Worm (Caenorhabditis elegans) whole organism, L2 larva: Measurements from ENCODE around the gene Y38F1A.4.
A peak's percentile ranks its signal among the peaks of the same experiment; 100 is the strongest.

Experiments
- C34F6.9 ChIP-seq: fragments of 150-350 bp; optimal IDR thresholded peaks from 2 replicates; lab custom pipeline; 2014; ENCODE audit warnings: missing biosample characterization, missing genetic modification characterization
- F13H6.1 ChIP-seq: sonication (generic microtip); optimal IDR thresholded peaks from 2 replicates; lab custom pipeline; 2016; ENCODE audit warnings: missing genetic modification characterization, missing compliant biosample characterization
- R02D3.7 ChIP-seq: fragments of 150-350 bp; optimal IDR thresholded peaks from 2 replicates; lab custom pipeline; 2014; ENCODE audit warnings: missing biosample characterization, missing genetic modification characterization
- Y55F3AM.14 ChIP-seq: fragments of 200-800 bp; sonication (Bioruptor generic); optimal IDR thresholded peaks from 2 replicates; lab custom pipeline; 2018; ENCODE audit warnings: mild to moderate bottlenecking, missing genetic modification characterization, missing compliant biosample characterization
- ZK546.5 ChIP-seq: sonication (generic microtip); optimal IDR thresholded peaks from 2 replicates; lab custom pipeline; 2017; ENCODE audit warnings: missing biosample characterization, missing genetic modification characterization
- alr-1 ChIP-seq: fragments of 150-350 bp; optimal IDR thresholded peaks from 2 replicates; lab custom pipeline; 2014; ENCODE audit warnings: missing biosample characterization, missing genetic modification characterization
- ama-1 ChIP-seq: fragments of 150-350 bp; optimal IDR thresholded peaks from 2 replicates; lab custom pipeline; 2018; ENCODE audit warnings: inconsistent platforms
- blmp-1 ChIP-seq: sonication (generic microtip); optimal IDR thresholded peaks from 2 replicates; lab custom pipeline; 2017; ENCODE audit warnings: missing genetic modification characterization, mild to moderate bottlenecking, missing compliant biosample characterization, antibody characterized with exemption, moderate library complexity; ENCODE audit not compliant: insufficient read depth
- ceh-16 ChIP-seq: fragments of 150-350 bp; optimal IDR thresholded peaks from 2 replicates; lab custom pipeline; 2014; ENCODE audit warnings: missing biosample characterization, missing genetic modification characterization
- ceh-82 ChIP-seq: fragments of 150-350 bp; optimal IDR thresholded peaks from 2 replicates; lab custom pipeline; 2014; ENCODE audit warnings: missing biosample characterization, missing genetic modification characterization
- dmd-4 ChIP-seq: sonication (generic microtip); optimal IDR thresholded peaks from 2 replicates; lab custom pipeline; 2017; ENCODE audit warnings: missing biosample characterization, missing genetic modification characterization
- elt-1 ChIP-seq: fragments of 150-350 bp; optimal IDR thresholded peaks from 2 replicates; lab custom pipeline; 2014; ENCODE audit warnings: missing biosample characterization, missing genetic modification characterization
- lin-11 ChIP-seq: fragments of 150-350 bp; sonication (generic microtip); optimal IDR thresholded peaks from 2 replicates; lab custom pipeline; 2014; ENCODE audit warnings: missing biosample characterization, missing genetic modification characterization, inconsistent platforms, mixed read lengths
- lin-13 ChIP-seq: fragments of 150-350 bp; optimal IDR thresholded peaks from 2 replicates; lab custom pipeline; 2014; ENCODE audit warnings: missing biosample characterization, missing genetic modification reagents, missing genetic modification characterization
- lin-39 ChIP-seq: fragments of 150-350 bp; optimal IDR thresholded peaks from 2 replicates; lab custom pipeline; 2014; ENCODE audit warnings: missing biosample characterization, missing genetic modification reagents, missing genetic modification characterization
- lsy-2 ChIP-seq, 2 experiments: fragments of 150-350 bp in 1 of 2; sonication (generic microtip) in 1 of 2; optimal IDR thresholded peaks; 2 replicates each; lab custom pipeline; 2014 to 2017; ENCODE audit warnings: missing biosample characterization in 2 of 2, missing genetic modification characterization in 2 of 2
- mab-5 ChIP-seq: fragments of 150-350 bp; optimal IDR thresholded peaks from 2 replicates; lab custom pipeline; 2014; ENCODE audit warnings: missing biosample characterization, missing genetic modification characterization
- mbf-1 ChIP-seq: sonication (generic microtip); optimal IDR thresholded peaks from 2 replicates; lab custom pipeline; 2017; ENCODE audit warnings: missing biosample characterization, missing genetic modification characterization
- nhr-11 ChIP-seq: fragments of 150-350 bp; optimal IDR thresholded peaks from 2 replicates; lab custom pipeline; 2014; ENCODE audit warnings: missing biosample characterization, missing genetic modification characterization
- nhr-12 ChIP-seq: fragments of 150-350 bp; optimal IDR thresholded peaks from 2 replicates; lab custom pipeline; 2014; ENCODE audit warnings: missing biosample characterization, missing genetic modification characterization
- nhr-129 ChIP-seq: fragments of 150-350 bp; optimal IDR thresholded peaks from 2 replicates; lab custom pipeline; 2014; ENCODE audit warnings: missing biosample characterization, missing genetic modification characterization
- nhr-21 ChIP-seq: fragments of 150-350 bp; optimal IDR thresholded peaks from 2 replicates; lab custom pipeline; 2014; ENCODE audit warnings: missing biosample characterization, missing genetic modification characterization
- nhr-237 ChIP-seq: fragments of 150-350 bp; optimal IDR thresholded peaks from 2 replicates; lab custom pipeline; 2014; ENCODE audit warnings: missing biosample characterization, missing genetic modification characterization
- nhr-25 ChIP-seq: fragments of 150-350 bp; sonication (generic microtip); optimal IDR thresholded peaks from 3 replicates; lab custom pipeline; 2014; ENCODE audit warnings: missing biosample characterization, missing genetic modification characterization
- nhr-6 ChIP-seq: fragments of 150-350 bp; optimal IDR thresholded peaks from 2 replicates; lab custom pipeline; 2014; ENCODE audit warnings: missing biosample characterization, missing genetic modification characterization
- nhr-77 ChIP-seq: fragments of 150-350 bp; optimal IDR thresholded peaks from 2 replicates; lab custom pipeline; 2014; ENCODE audit warnings: missing biosample characterization, missing genetic modification characterization
- peb-1 ChIP-seq: fragments of 150-350 bp; optimal IDR thresholded peaks from 2 replicates; lab custom pipeline; 2014; ENCODE audit warnings: missing biosample characterization, missing genetic modification characterization
- sma-3 ChIP-seq: sonication (generic microtip); optimal IDR thresholded peaks from 2 replicates; lab custom pipeline; 2016; ENCODE audit warnings: missing genetic modification reagents, missing genetic modification characterization, missing compliant biosample characterization
- sma-9 ChIP-seq, 2 experiments: fragments of 150-350 bp in 1 of 2; sonication (generic microtip) in 1 of 2; optimal IDR thresholded peaks; 2 replicates each; lab custom pipeline; 2014 to 2016; ENCODE audit warnings: missing genetic modification characterization in 2 of 2, mild to moderate bottlenecking in 1 of 2, missing biosample characterization in 1 of 2, missing compliant biosample characterization in 1 of 2, missing genetic modification reagents in 1 of 2, moderate library complexity in 1 of 2
- unc-39 ChIP-seq: fragments of 150-350 bp; optimal IDR thresholded peaks from 2 replicates; lab custom pipeline; 2014; ENCODE audit warnings: missing biosample characterization, missing genetic modification characterization
- unc-55 ChIP-seq: fragments of 150-350 bp; sonication (generic microtip); optimal IDR thresholded peaks from 3 replicates; lab custom pipeline; 2014; ENCODE audit warnings: missing biosample characterization, missing genetic modification reagents, missing genetic modification characterization
- unc-62 ChIP-seq: fragments of 150-350 bp; optimal IDR thresholded peaks from 2 replicates; lab custom pipeline; 2014; ENCODE audit warnings: missing biosample characterization, missing genetic modification reagents, missing genetic modification characterization
- ztf-1 ChIP-seq: fragments of 200-800 bp; sonication (Bioruptor generic); conservative IDR thresholded peaks from 2 replicates; pipeline ENCODE4 v1.3.6; 2022; ENCODE audit warnings: missing genetic modification characterization, missing compliant biosample characterization
- ztf-11 ChIP-seq: sonication (generic microtip); optimal IDR thresholded peaks from 2 replicates; lab custom pipeline; 2017; ENCODE audit warnings: missing biosample characterization, missing genetic modification characterization
- ztf-4 ChIP-seq: fragments of 150-350 bp; optimal IDR thresholded peaks from 2 replicates; lab custom pipeline; 2014; ENCODE audit warnings: missing biosample characterization, missing genetic modification characterization

Y38F1A.4 gene

ce11 chrII:12994009-12994788, 24.7 kb upstream of the Y38F1A.4 start:
- peak; percentile 3 for TF ChIP-seq nhr-21 (tag; lab: Kevin White, UChicago)
- TF ChIP-seq Y55F3AM.14 = peak; percentile 38
- TF ChIP-seq sma-3 = peak; percentile 4
- no peak for TF ChIP-seq R02D3.7 (tag; lab: Kevin White, UChicago)

ce11 chrII:12992980-12993379, 23.5 kb upstream of the Y38F1A.4 start:
- TF ChIP-seq mab-5 (tag; lab: Kevin White, UChicago) (no peak), ztf-11 (tag; lab: Kevin White, UChicago) (no peak), lin-11 (no peak), nhr-237 (tag; lab: Kevin White, UChicago) (no peak), unc-62 (GFP tag; lab: Kevin White, UChicago) (no peak), nhr-129 (tag; lab: Kevin White, UChicago) (no peak), blmp-1 (no peak), nhr-77 (tag; lab: Kevin White, UChicago) (no peak), alr-1 (tag; lab: Kevin White, UChicago) (no peak), unc-39 (tag; lab: Kevin White, UChicago) (no peak), ztf-4 (tag; lab: Kevin White, UChicago) (no peak)

- no peak for TF ChIP-seq C34F6.9 (tag; lab: Kevin White, UChicago)
- TF ChIP-seq nhr-12 (tag; lab: Kevin White, UChicago) = no peak
- TF ChIP-seq, all 48 proteins: peak for 0
Measured at ce11 chrII:12992193-12992592, 22.7 kb upstream of the Y38F1A.4 start.

ce11 chrII:12991594-12991993, 22.1 kb upstream of the Y38F1A.4 start:
- TF ChIP-seq alr-1 (tag; lab: Kevin White, UChicago) = no peak
- TF ChIP-seq blmp-1 = no peak
- TF ChIP-seq ceh-16 = peak; percentile 92
- TF ChIP-seq nhr-25 = peak; percentile 41
- TF ChIP-seq lsy-2 (tag; optimal IDR thresholded peaks at IDR 0.05; lab: Kevin White, UChicago) = no peak
- TF ChIP-seq ZK546.5 (tag; lab: Kevin White, UChicago) = no peak
- no peak for TF ChIP-seq R02D3.7 (tag; lab: Kevin White, UChicago)
- no peak for TF ChIP-seq ztf-1 (GFP tag; lab: Robert Waterston, UW)
- no peak for TF ChIP-seq F13H6.1

ce11 chrII:12990964-12991593, 21.6 kb upstream of the Y38F1A.4 start:
- no peak for TF ChIP-seq lsy-2 (tag; optimal IDR thresholded peaks at IDR 0.05; lab: Kevin White, UChicago)
- TF ChIP-seq ztf-11 (tag; lab: Kevin White, UChicago) = no peak
- no peak for TF ChIP-seq nhr-129 (tag; lab: Kevin White, UChicago)
- no peak for TF ChIP-seq dmd-4 (tag; lab: Kevin White, UChicago)
- no peak for TF ChIP-seq nhr-11 (tag; lab: Kevin White, UChicago)
- TF ChIP-seq mbf-1 = no peak
- TF ChIP-seq lin-39 = no peak
- TF ChIP-seq Y55F3AM.14 = no peak
- TF ChIP-seq ZK546.5 (tag; lab: Kevin White, UChicago) = no peak
- no peak for TF ChIP-seq lin-13 (GFP tag; lab: Kevin White, UChicago)
- TF ChIP-seq R02D3.7 (tag; lab: Kevin White, UChicago) = no peak
- TF ChIP-seq elt-1 (tag; lab: Kevin White, UChicago) = no peak
- TF ChIP-seq unc-55 = no peak
- TF ChIP-seq nhr-77 (tag; lab: Kevin White, UChicago) = no peak
- no peak for TF ChIP-seq ceh-82 (tag; lab: Kevin White, UChicago)

- TF ChIP-seq sma-9 (GFP tag; optimal IDR thresholded peaks at IDR 0.05; lab: Kevin White, UChicago) (no peak), sma-9 (tag; optimal IDR thresholded peaks at IDR 0.05; lab: Kevin White, UChicago) (no peak), ZK546.5 (tag; lab: Kevin White, UChicago) (no peak), unc-55 (no peak), nhr-6 (no peak), lin-11 (no peak), ama-1 (lab: Kevin White, UChicago) (no peak), ztf-1 (GFP tag; lab: Robert Waterston, UW) (no peak), ceh-16 (no peak), nhr-12 (tag; lab: Kevin White, UChicago) (no peak), sma-3 (no peak), lsy-2 (tag; optimal IDR thresholded peaks at IDR 0.05; lab: Kevin White, UChicago) (no peak), lin-39 (no peak), peb-1 (tag; lab: Kevin White, UChicago) (no peak)
Measured at ce11 chrII:12990191-12990590, 20.7 kb upstream of the Y38F1A.4 start.
